Fruit fly (Drosophila melanogaster): Measurements from ENCODE around the gene Taf10.

DNA sequence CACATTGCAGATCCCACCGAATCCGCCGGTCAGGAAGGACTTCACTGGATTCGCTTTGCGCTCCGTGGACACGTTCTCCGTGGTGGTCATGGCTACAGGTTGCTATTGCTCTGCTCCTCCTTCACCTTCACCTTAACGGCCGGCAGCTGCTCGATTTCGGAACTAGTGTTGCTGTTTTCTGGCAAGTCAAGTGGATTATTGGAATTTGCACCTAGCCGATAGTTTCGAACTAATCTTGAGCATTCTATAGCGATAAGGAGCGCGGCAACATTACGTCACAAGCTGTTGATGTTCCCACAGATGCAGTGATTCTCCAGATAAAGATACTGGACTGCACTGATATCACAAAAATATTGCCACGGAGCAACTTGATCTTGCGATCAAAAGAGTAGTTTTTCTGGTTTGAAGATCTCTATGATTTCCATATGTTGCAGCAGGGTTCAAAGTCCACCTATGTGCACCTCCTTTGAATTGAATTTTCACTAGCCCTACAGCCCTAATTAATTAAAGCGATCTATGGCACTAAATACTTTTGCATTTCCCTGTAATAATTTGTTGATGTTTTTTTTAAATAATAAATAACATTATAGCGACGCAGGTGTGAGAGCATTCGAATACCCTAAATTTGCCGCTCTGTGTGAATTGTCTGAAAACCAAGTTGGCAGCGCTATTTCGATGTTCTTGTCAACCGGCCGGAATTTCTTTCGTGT lies 1.9 kb downstream of the Taf10 start, which contains the start of the genes colt and HINT1:
- TF ChIP-seq tj (GFP tag; optimal IDR thresholded peaks at IDR 0.05) (peak; percentile 61), CG12768 (GFP tag; optimal IDR thresholded peaks at IDR 0.05) (peak; percentile 92), kay (GFP tag; ENCODE audit: borderline replicate concordance) (no peak)

All from whole organism, adult.